Worm (Caenorhabditis elegans) whole organism, L2 larva: ENCODE measurements around the gene cdr-2.

Experiments used
- R02D3.7 ChIP-seq: fragments of 150-350 bp; optimal IDR thresholded peaks from 2 replicates; lab custom pipeline; 2014; ENCODE audit warnings: missing biosample characterization, missing genetic modification characterization
- ZK546.5 ChIP-seq: sonication (generic microtip); optimal IDR thresholded peaks from 2 replicates; lab custom pipeline; 2017; ENCODE audit warnings: missing biosample characterization, missing genetic modification characterization
- ama-1 ChIP-seq: fragments of 150-350 bp; optimal IDR thresholded peaks from 2 replicates; lab custom pipeline; 2018; ENCODE audit warnings: inconsistent platforms
- elt-1 ChIP-seq: fragments of 150-350 bp; optimal IDR thresholded peaks from 2 replicates; lab custom pipeline; 2014; ENCODE audit warnings: missing biosample characterization, missing genetic modification characterization
- elt-3 ChIP-seq: sonication (generic microtip); optimal IDR thresholded peaks from 2 replicates; lab custom pipeline; 2017; ENCODE audit warnings: missing biosample characterization, missing genetic modification characterization
- fos-1 ChIP-seq: fragments of 150-350 bp; optimal IDR thresholded peaks from 2 replicates; lab custom pipeline; 2014; ENCODE audit warnings: missing biosample characterization, missing genetic modification characterization
- lin-39 ChIP-seq: fragments of 150-350 bp; optimal IDR thresholded peaks from 2 replicates; lab custom pipeline; 2014; ENCODE audit warnings: missing biosample characterization, missing genetic modification reagents, missing genetic modification characterization
- nhr-12 ChIP-seq: fragments of 150-350 bp; optimal IDR thresholded peaks from 2 replicates; lab custom pipeline; 2014; ENCODE audit warnings: missing biosample characterization, missing genetic modification characterization
- sma-3 ChIP-seq: sonication (generic microtip); optimal IDR thresholded peaks from 2 replicates; lab custom pipeline; 2016; ENCODE audit warnings: missing genetic modification reagents, missing genetic modification characterization, missing compliant biosample characterization
- snpc-4 ChIP-seq: fragments of 150-350 bp; optimal IDR thresholded peaks from 2 replicates; lab custom pipeline; 2014; ENCODE audit warnings: missing biosample characterization, missing genetic modification characterization
- unc-62 ChIP-seq: fragments of 150-350 bp; optimal IDR thresholded peaks from 2 replicates; lab custom pipeline; 2014; ENCODE audit warnings: missing biosample characterization, missing genetic modification reagents, missing genetic modification characterization
- ztf-11 ChIP-seq: sonication (generic microtip); optimal IDR thresholded peaks from 2 replicates; lab custom pipeline; 2017; ENCODE audit warnings: missing biosample characterization, missing genetic modification characterization

ce11 chrV:12411909-12412308 lies 3.6 kb downstream of the cdr-2 start, which contains the start of gene cdr-7:
- TF ChIP-seq snpc-4 (tag; lab: Kevin White, UChicago), result no peak
- no peak for TF ChIP-seq nhr-12
- no peak for TF ChIP-seq unc-62 (GFP tag; lab: Kevin White, UChicago)
- no peak for TF ChIP-seq fos-1 (tag; lab: Kevin White, UChicago)
- TF ChIP-seq ama-1 (lab: Kevin White, UChicago), result no peak
- TF ChIP-seq ztf-11 (tag; lab: Kevin White, UChicago), result no peak
- no peak for TF ChIP-seq sma-3 (GFP tag; lab: Kevin White, UChicago)
- TF ChIP-seq ZK546.5 (tag; lab: Kevin White, UChicago), result no peak
- no peak for TF ChIP-seq elt-3 (tag; lab: Kevin White, UChicago)
- TF ChIP-seq lin-39 (tag; lab: Kevin White, UChicago), result no peak
- TF ChIP-seq R02D3.7, result no peak
- TF ChIP-seq elt-1 (tag; lab: Kevin White, UChicago), result no peak
